Worm (Caenorhabditis elegans) whole organism, L2 larva: ENCODE data around the gene F54D5.23.

Experiments used
- ZK546.5 ChIP-seq: sonication (generic microtip); optimal IDR thresholded peaks from 2 replicates; lab custom pipeline; 2017; ENCODE audit warnings: missing biosample characterization, missing genetic modification characterization
- ama-1 ChIP-seq: fragments of 150-350 bp; optimal IDR thresholded peaks from 2 replicates; lab custom pipeline; 2018; ENCODE audit warnings: inconsistent platforms
- dmd-4 ChIP-seq: sonication (generic microtip); optimal IDR thresholded peaks from 2 replicates; lab custom pipeline; 2017; ENCODE audit warnings: missing biosample characterization, missing genetic modification characterization
- mab-5 ChIP-seq: fragments of 150-350 bp; optimal IDR thresholded peaks from 2 replicates; lab custom pipeline; 2014; ENCODE audit warnings: missing biosample characterization, missing genetic modification characterization
- mdl-1 ChIP-seq, 2 experiments: fragments of 150-350 bp in 1 of 2; sonication (generic microtip) in 1 of 2; optimal IDR thresholded peaks; 2 replicates each; lab custom pipeline; 2017; ENCODE audit warnings: missing biosample characterization in 2 of 2, missing genetic modification characterization in 2 of 2
- nhr-12 ChIP-seq: fragments of 150-350 bp; optimal IDR thresholded peaks from 2 replicates; lab custom pipeline; 2014; ENCODE audit warnings: missing biosample characterization, missing genetic modification characterization
- nhr-6 ChIP-seq: fragments of 150-350 bp; optimal IDR thresholded peaks from 2 replicates; lab custom pipeline; 2014; ENCODE audit warnings: missing biosample characterization, missing genetic modification characterization
- nhr-77 ChIP-seq: fragments of 150-350 bp; optimal IDR thresholded peaks from 2 replicates; lab custom pipeline; 2014; ENCODE audit warnings: missing biosample characterization, missing genetic modification characterization
- unc-39 ChIP-seq: fragments of 150-350 bp; optimal IDR thresholded peaks from 2 replicates; lab custom pipeline; 2014; ENCODE audit warnings: missing biosample characterization, missing genetic modification characterization
- unc-62 ChIP-seq: fragments of 150-350 bp; optimal IDR thresholded peaks from 2 replicates; lab custom pipeline; 2014; ENCODE audit warnings: missing biosample characterization, missing genetic modification reagents, missing genetic modification characterization
- ztf-11 ChIP-seq: sonication (generic microtip); optimal IDR thresholded peaks from 2 replicates; lab custom pipeline; 2017; ENCODE audit warnings: missing biosample characterization, missing genetic modification characterization

DNA sequence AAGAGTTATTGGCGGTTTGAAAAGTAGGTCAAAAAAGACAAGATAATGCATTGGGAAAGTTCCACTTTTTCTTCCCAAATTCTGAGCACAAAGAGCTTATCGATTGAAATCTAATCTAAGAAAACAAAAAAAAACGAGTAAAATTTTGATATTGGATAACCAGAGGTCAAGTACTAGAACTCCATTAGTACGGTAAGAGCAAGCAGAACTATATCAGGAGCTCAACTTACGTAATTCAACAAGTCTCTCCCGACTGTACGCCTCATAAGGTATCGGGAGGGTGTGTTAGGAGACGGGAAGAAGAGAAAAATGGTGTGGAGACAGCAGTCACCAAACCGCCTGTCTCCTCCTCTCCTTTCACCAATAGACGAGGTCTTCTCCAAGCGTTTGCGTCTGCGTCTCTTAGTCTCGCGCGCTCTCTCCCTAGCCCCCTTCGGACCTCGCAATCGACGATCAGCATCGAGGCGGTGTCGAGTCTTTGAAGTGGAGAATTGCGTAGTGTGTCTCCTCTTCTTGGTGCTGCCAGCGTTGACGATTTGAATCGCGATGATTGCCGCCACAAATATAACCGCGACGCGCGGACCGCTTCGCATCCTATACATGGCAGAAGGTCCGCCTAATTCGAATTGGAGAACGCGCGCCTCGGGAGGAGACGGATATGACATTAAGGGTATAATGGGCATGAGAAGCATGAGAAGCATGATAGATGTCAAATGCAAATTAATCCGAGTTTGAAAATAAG, 1.9 kb downstream of the F54D5.23 start, which contains the start of gene F54D5.5:
- TF ChIP-seq mdl-1 (tag; optimal IDR thresholded peaks at IDR 0.05; lab: Kevin White, UChicago) (no peak), ama-1 (no peak), ZK546.5 (tag; lab: Kevin White, UChicago) (no peak), nhr-12 (no peak), nhr-6 (tag; lab: Kevin White, UChicago) (no peak), ztf-11 (tag; lab: Kevin White, UChicago) (no peak), unc-39 (no peak), mab-5 (tag; lab: Kevin White, UChicago) (peak; percentile 2), dmd-4 (tag; lab: Kevin White, UChicago) (no peak), nhr-77 (tag; lab: Kevin White, UChicago) (no peak), unc-62 (GFP tag; lab: Kevin White, UChicago) (no peak)
